Worm (Caenorhabditis elegans) whole organism, L4 larva: ENCODE results near the gene sec-16A.2.
A peak's percentile ranks its signal among the peaks of the same experiment; 100 is the strongest.
"Not testable (repeated sequence)": the region's sequence is repeated elsewhere in the genome, so short reads cannot be mapped to it uniquely, and the experiment has no call there.

Experiments used
- F37D6.2 ChIP-seq: sonication (generic microtip); optimal IDR thresholded peaks from 2 replicates; lab custom pipeline; 2016; ENCODE audit warnings: mild to moderate bottlenecking, missing genetic modification characterization, missing compliant biosample characterization
- R02D3.7 ChIP-seq: fragments of 150-350 bp; sonication (generic microtip); optimal IDR thresholded peaks from 3 replicates; lab custom pipeline; 2014; ENCODE audit warnings: missing biosample characterization, missing genetic modification characterization
- T26A8.4 ChIP-seq: fragments of 200-800 bp; sonication (Bioruptor generic); IDR thresholded peaks from 2 replicates; pipeline ENCODE4 v1.3.6; 2022; ENCODE audit warnings: missing genetic modification characterization, missing compliant biosample characterization
- Y75B8A.6 ChIP-seq: fragments of 200-800 bp; sonication (Bioruptor generic); IDR thresholded peaks from 2 replicates; pipeline ENCODE4 v1.3.6; 2022; ENCODE audit warnings: missing genetic modification reagents, missing genetic modification characterization, missing compliant biosample characterization
- aha-1 ChIP-seq: fragments of 150-350 bp; peaks from one replicate; lab custom pipeline; 2014; ENCODE audit warnings: missing biosample characterization, missing genetic modification characterization
- ama-1 ChIP-seq: fragments of 150-350 bp; optimal IDR thresholded peaks from 2 replicates; lab custom pipeline; 2014; ENCODE audit warnings: inconsistent platforms, mixed read lengths
- arid-1 ChIP-seq: fragments of 200-800 bp; sonication (Bioruptor generic); conservative IDR thresholded peaks from 2 replicates; pipeline ENCODE4 v1.3.6; 2022; ENCODE audit warnings: missing genetic modification reagents, missing genetic modification characterization, missing compliant biosample characterization
- ceh-32 ChIP-seq: sonication (generic microtip); optimal IDR thresholded peaks from 2 replicates; lab custom pipeline; 2016; ENCODE audit warnings: mild to moderate bottlenecking, missing genetic modification characterization, missing compliant biosample characterization; ENCODE audit not compliant: poor library complexity
- daf-12 ChIP-seq: fragments of 150-350 bp; optimal IDR thresholded peaks from 2 replicates; lab custom pipeline; 2014; ENCODE audit warnings: missing biosample characterization, missing genetic modification reagents, missing genetic modification characterization
- daf-16 ChIP-seq, 3 experiments: sonication (generic microtip); optimal IDR thresholded peaks; 2 replicates each; lab custom pipeline; 2016 to 2017; ENCODE audit warnings: missing genetic modification characterization in 3 of 3, missing genetic modification reagents in 3 of 3, mild to moderate bottlenecking in 2 of 3, missing compliant biosample characterization in 2 of 3, missing biosample characterization in 1 of 3, moderate library complexity in 1 of 3
- dmd-6 ChIP-seq: fragments of 200-800 bp; sonication (Bioruptor generic); IDR thresholded peaks from 2 replicates; pipeline ENCODE4 v1.3.6; 2022; ENCODE audit warnings: missing genetic modification reagents, missing genetic modification characterization, missing compliant biosample characterization
- dmd-9 ChIP-seq: fragments of 200-800 bp; sonication (Bioruptor generic); IDR thresholded peaks from 2 replicates; pipeline ENCODE4 v1.3.6; 2022; ENCODE audit warnings: missing genetic modification reagents, missing genetic modification characterization, missing compliant biosample characterization
- dpl-1 ChIP-seq: fragments of 150-350 bp; optimal IDR thresholded peaks from 2 replicates; lab custom pipeline; 2014; ENCODE audit warnings: missing biosample characterization, missing genetic modification reagents, missing genetic modification characterization
- dve-1 ChIP-seq: sonication (generic microtip); optimal IDR thresholded peaks from 2 replicates; lab custom pipeline; 2017; ENCODE audit warnings: antibody characterized with exemption, mild to moderate bottlenecking, missing genetic modification characterization, missing compliant biosample characterization; ENCODE audit not compliant: insufficient read depth
- hlh-11 ChIP-seq: fragments of 200-800 bp; sonication (Bioruptor generic); optimal IDR thresholded peaks from 2 replicates; lab custom pipeline; 2018; ENCODE audit warnings: mild to moderate bottlenecking, missing genetic modification characterization, missing compliant biosample characterization
- hlh-30 ChIP-seq: sonication (generic microtip); optimal IDR thresholded peaks from 2 replicates; lab custom pipeline; 2017; ENCODE audit warnings: antibody characterized with exemption, mild to moderate bottlenecking, missing genetic modification characterization, missing compliant biosample characterization; ENCODE audit not compliant: insufficient read depth
- lim-7 ChIP-seq: fragments of 200-800 bp; sonication (Bioruptor generic); IDR thresholded peaks from 2 replicates; pipeline ENCODE4 v1.3.6; 2022; ENCODE audit warnings: missing genetic modification characterization, missing compliant biosample characterization
- madf-5 ChIP-seq, 2 experiments: fragments of 200-800 bp; sonication (Bioruptor generic); IDR thresholded peaks; 2 replicates each; pipeline ENCODE4 v1.3.6; 2022; ENCODE audit warnings: missing compliant biosample characterization in 2 of 2, missing genetic modification characterization in 2 of 2
- nhr-10 ChIP-seq: fragments of 150-350 bp; optimal IDR thresholded peaks from 2 replicates; lab custom pipeline; 2014; ENCODE audit warnings: missing biosample characterization, missing genetic modification characterization
- nhr-11 ChIP-seq: fragments of 150-350 bp; optimal IDR thresholded peaks from 2 replicates; lab custom pipeline; 2014; ENCODE audit warnings: missing biosample characterization, missing genetic modification characterization
- nhr-28 ChIP-seq: fragments of 150-350 bp; optimal IDR thresholded peaks from 2 replicates; lab custom pipeline; 2014; ENCODE audit warnings: missing biosample characterization, missing genetic modification characterization
- pqm-1 ChIP-seq: sonication (generic microtip); optimal IDR thresholded peaks from 2 replicates; lab custom pipeline; 2017; ENCODE audit warnings: missing biosample characterization, missing genetic modification characterization
- skn-1 ChIP-seq: fragments of 150-350 bp; optimal IDR thresholded peaks from 2 replicates; lab custom pipeline; 2014; ENCODE audit warnings: missing biosample characterization, missing genetic modification characterization
- spr-1 ChIP-seq: sonication (generic microtip); optimal IDR thresholded peaks from 2 replicates; lab custom pipeline; 2016; ENCODE audit warnings: mild to moderate bottlenecking, missing genetic modification characterization, missing compliant biosample characterization
- unc-62 ChIP-seq, 3 experiments: fragments of 150-350 bp in 1 of 3; sonication (generic microtip); optimal IDR thresholded peaks in 2 of 3; peaks in 1 of 3; 1 replicate in 1 of 3; 2 replicates in 2 of 3; lab custom pipeline; 2014 to 2017; ENCODE audit warnings: missing biosample characterization in 3 of 3, missing genetic modification characterization in 3 of 3, missing genetic modification reagents in 3 of 3, missing genotype in 1 of 3
- ztf-11 ChIP-seq: fragments of 150-350 bp; optimal IDR thresholded peaks from 2 replicates; lab custom pipeline; 2014; ENCODE audit warnings: missing biosample characterization, missing genetic modification characterization

sec-16A.2 gene

ce11 chrX:8310747-8311146 lies 23.7 kb downstream of the sec-16A.2 start:
- TF ChIP-seq aha-1 (tag; lab: Kevin White, UChicago) (peak; percentile 78), Y75B8A.6 (GFP tag; lab: Robert Waterston, UW) (no peak), hlh-30 (tag; lab: Kevin White, UChicago) (no peak), dpl-1 (GFP tag; lab: Kevin White, UChicago) (no peak)

- TF ChIP-seq aha-1 (tag; lab: Kevin White, UChicago) (peak; percentile 26), dmd-9 (GFP tag; lab: Robert Waterston, UW) (no peak), F37D6.2 (tag; lab: Kevin White, UChicago) (no peak)
Measured at ce11 chrX:8311590-8311989, 24.5 kb downstream of the sec-16A.2 start.

ce11 chrX:8318950-8319349 lies 31.9 kb downstream of the sec-16A.2 start, which contains the start of gene srh-11:
Gene srh-11, minus strand, starts transcription at chrX:8319050.
- TF ChIP-seq daf-12 (tag; lab: Kevin White, UChicago), result no peak

ce11 chrX:8320889-8321288 lies 33.8 kb downstream of the sec-16A.2 start, which contains the start of gene pqn-57:
Gene pqn-57, minus strand, starts transcription at chrX:8320989.
- TF ChIP-seq ceh-32 (tag; lab: Kevin White, UChicago) (no peak), arid-1 (GFP tag; lab: Robert Waterston, UW) (no peak), ama-1 (lab: Kevin White, UChicago) (no peak)

- TF ChIP-seq spr-1 (tag; lab: Kevin White, UChicago); T26A8.4 (GFP tag; lab: Robert Waterston, UW); nhr-11: not testable (repeated sequence)
Measured at ce11 chrX:8321811-8322210, 34.8 kb downstream of the sec-16A.2 start, which contains the start of gene abu-9. Gene abu-9, plus strand, starts transcription at chrX:8322111.

ce11 chrX:8323371-8323770 lies 36.3 kb downstream of the sec-16A.2 start, which contains the start of gene R09F10.1:
Gene R09F10.1, plus strand, starts transcription at chrX:8323592.
- TF ChIP-seq dmd-6 (0 out of 2 replicates have a peak, but pooled peaks have one; percentile 45), nhr-11 (no peak), daf-16 (GFP tag; optimal IDR thresholded peaks at IDR 0.05; lab: Kevin White, UChicago) (no peak), daf-16 (tag; optimal IDR thresholded peaks at IDR 0.05; lab: Kevin White, UChicago) (peak; percentile 60), pqm-1 (tag; lab: Kevin White, UChicago) (peak; percentile 64), dve-1 (peak; percentile 12), nhr-28 (peak; percentile 56)

- TF ChIP-seq unc-62 (GFP tag; optimal IDR thresholded peaks at IDR 0.05 in 1 of 2; lab: Kevin White, UChicago) (peak in 1 of 2 experiments; percentile 91), unc-62 (tag; optimal IDR thresholded peaks at IDR 0.05; lab: Kevin White, UChicago) (no peak), R02D3.7 (tag; lab: Kevin White, UChicago) (no peak), ztf-11 (tag; lab: Kevin White, UChicago) (no peak)
Measured at ce11 chrX:8326394-8326793, 39.3 kb downstream of the sec-16A.2 start, which contains the start of gene R09F10.8. Gene R09F10.8, minus strand, starts transcription at chrX:8326451.

ce11 chrX:8327800-8328199 lies 40.8 kb downstream of the sec-16A.2 start, which contains the start of gene F55E10.4:
Gene F55E10.4, minus strand, starts transcription at chrX:8327900.
- no peak for TF ChIP-seq hlh-11 (tag; lab: Kevin White, UChicago)
- no peak for TF ChIP-seq skn-1 (tag; lab: Kevin White, UChicago)
- TF ChIP-seq madf-5 (GFP tag; IDR thresholded peaks at IDR 0.05; lab: Robert Waterston, UW), result no peak
- no peak for TF ChIP-seq nhr-10 (tag; lab: Kevin White, UChicago)
- TF ChIP-seq lim-7 (GFP tag; lab: Robert Waterston, UW), result no peak
